Worm (Caenorhabditis elegans) whole organism, L1 larva: ENCODE results near the gene ints-2.

Experiments used
- Y116A8C.19 ChIP-seq: sonication (generic microtip); optimal IDR thresholded peaks from 2 replicates; lab custom pipeline; 2016; ENCODE audit warnings: missing compliant biosample characterization, missing genetic modification characterization, borderline replicate concordance
- aha-1 ChIP-seq: fragments of 150-350 bp; optimal IDR thresholded peaks from 2 replicates; lab custom pipeline; 2014; ENCODE audit warnings: missing biosample characterization, missing genetic modification characterization
- alr-1 ChIP-seq: fragments of 200-800 bp; sonication (Bioruptor generic); optimal IDR thresholded peaks from 2 replicates; lab custom pipeline; 2018; ENCODE audit warnings: borderline replicate concordance, mild to moderate bottlenecking, missing genetic modification characterization, missing compliant biosample characterization
- blmp-1 ChIP-seq: fragments of 150-350 bp; optimal IDR thresholded peaks from 2 replicates; lab custom pipeline; 2014; ENCODE audit warnings: missing biosample characterization, missing genetic modification characterization
- ceh-82 ChIP-seq, 3 experiments: fragments of 150-350 bp in 1 of 3; sonication (generic microtip) in 2 of 3; optimal IDR thresholded peaks; 2 replicates each; lab custom pipeline; 2014 to 2017; ENCODE audit warnings: missing biosample characterization in 3 of 3, missing genetic modification characterization in 3 of 3
- dsc-1 ChIP-seq: sonication (generic microtip); optimal IDR thresholded peaks from 2 replicates; lab custom pipeline; 2016; ENCODE audit warnings: mild to moderate bottlenecking, missing genetic modification characterization, missing compliant biosample characterization
- efl-1 ChIP-seq, 4 experiments: fragments of 150-350 bp; optimal IDR thresholded peaks in 3 of 4; peaks in 1 of 4; 1 replicate in 1 of 4; 2 replicates in 3 of 4; lab custom pipeline; 2014; ENCODE audit warnings: missing biosample characterization in 2 of 4, missing genetic modification characterization in 2 of 4, missing genetic modification reagents in 2 of 4
- efl-3 ChIP-seq: fragments of 200-800 bp; sonication (Bioruptor generic); optimal IDR thresholded peaks from 2 replicates; lab custom pipeline; 2018; ENCODE audit warnings: mild to moderate bottlenecking, missing genetic modification characterization, missing compliant biosample characterization
- egl-13 ChIP-seq: sonication (generic microtip); optimal IDR thresholded peaks from 2 replicates; lab custom pipeline; 2016; ENCODE audit warnings: missing genotype, missing genetic modification reagents, missing genetic modification characterization, missing compliant biosample characterization
- elt-2 ChIP-seq: sonication (generic microtip); optimal IDR thresholded peaks from 2 replicates; lab custom pipeline; 2016; ENCODE audit warnings: missing genetic modification characterization, mild to moderate bottlenecking, inconsistent platforms, missing compliant biosample characterization, missing genetic modification reagents
- fkh-4 ChIP-seq: sonication (generic microtip); optimal IDR thresholded peaks from 2 replicates; lab custom pipeline; 2016; ENCODE audit warnings: missing compliant biosample characterization, missing genetic modification characterization, borderline replicate concordance
- hlh-17 ChIP-seq: fragments of 200-800 bp; sonication (Bioruptor generic); optimal IDR thresholded peaks from 2 replicates; lab custom pipeline; 2018; ENCODE audit warnings: missing genetic modification characterization, mild to moderate bottlenecking, missing compliant biosample characterization, moderate library complexity, borderline replicate concordance
- hlh-4 ChIP-seq: sonication (generic microtip); optimal IDR thresholded peaks from 2 replicates; lab custom pipeline; 2016; ENCODE audit warnings: mild to moderate bottlenecking, missing genetic modification characterization, missing compliant biosample characterization
- irx-1 ChIP-seq: sonication (generic microtip); optimal IDR thresholded peaks from 2 replicates; lab custom pipeline; 2016; ENCODE audit warnings: missing genetic modification characterization, missing compliant biosample characterization
- isw-1 ChIP-seq: fragments of 200-800 bp; sonication (Bioruptor generic); IDR thresholded peaks from 2 replicates; pipeline ENCODE4 v1.3.6; 2022; ENCODE audit warnings: missing genetic modification characterization, missing compliant biosample characterization
- lin-14 ChIP-seq: fragments of 200-800 bp; sonication (Bioruptor generic); optimal IDR thresholded peaks from 2 replicates; lab custom pipeline; 2018; ENCODE audit warnings: mild to moderate bottlenecking, missing genetic modification characterization, moderate library complexity, missing compliant biosample characterization
- lin-15B ChIP-seq: fragments of 150-350 bp; sonication (generic microtip); optimal IDR thresholded peaks from 3 replicates; lab custom pipeline; 2014; ENCODE audit warnings: missing biosample characterization, missing genetic modification characterization
- lin-35 ChIP-seq, 2 experiments: fragments of 150-350 bp; optimal IDR thresholded peaks; 2 replicates each; lab custom pipeline; 2014; ENCODE audit warnings: missing biosample characterization in 2 of 2, missing genetic modification characterization in 2 of 2, missing genetic modification reagents in 2 of 2
- lin-39 ChIP-seq: fragments of 150-350 bp; optimal IDR thresholded peaks from 2 replicates; lab custom pipeline; 2014; ENCODE audit warnings: missing biosample characterization, missing genetic modification reagents, missing genetic modification characterization
- lir-3 ChIP-seq: sonication (generic microtip); optimal IDR thresholded peaks from 2 replicates; lab custom pipeline; 2016; ENCODE audit warnings: mild to moderate bottlenecking, missing genetic modification characterization, moderate library complexity, missing compliant biosample characterization; ENCODE audit not compliant: poor library complexity
- mdl-1 ChIP-seq, 2 experiments: fragments of 150-350 bp; optimal IDR thresholded peaks; 2 replicates each; lab custom pipeline; 2014 to 2017; ENCODE audit warnings: missing biosample characterization in 2 of 2, missing genetic modification characterization in 2 of 2, inconsistent platforms in 1 of 2
- nhr-11 ChIP-seq: fragments of 150-350 bp; optimal IDR thresholded peaks from 2 replicates; lab custom pipeline; 2014; ENCODE audit warnings: missing biosample characterization, missing genetic modification characterization
- nhr-20 ChIP-seq: sonication (generic microtip); optimal IDR thresholded peaks from 2 replicates; lab custom pipeline; 2016; ENCODE audit warnings: mild to moderate bottlenecking, missing genetic modification characterization, missing compliant biosample characterization
- nhr-71 ChIP-seq: sonication (generic microtip); optimal IDR thresholded peaks from 2 replicates; lab custom pipeline; 2016; ENCODE audit warnings: mild to moderate bottlenecking, missing genetic modification characterization, moderate library complexity, missing compliant biosample characterization
- nhr-76 ChIP-seq: sonication (generic microtip); optimal IDR thresholded peaks from 2 replicates; lab custom pipeline; 2017; ENCODE audit warnings: missing biosample characterization, missing genetic modification characterization
- nhr-77 ChIP-seq: fragments of 150-350 bp; optimal IDR thresholded peaks from 2 replicates; lab custom pipeline; 2014; ENCODE audit warnings: missing biosample characterization, missing genetic modification characterization
- nhr-84 ChIP-seq: sonication (generic microtip); optimal IDR thresholded peaks from 2 replicates; lab custom pipeline; 2017; ENCODE audit warnings: missing biosample characterization, missing genetic modification characterization
- nhr-85 ChIP-seq: sonication (generic microtip); peaks from one replicate; lab custom pipeline; 2016; ENCODE audit warnings: missing genetic modification characterization, inconsistent platforms, missing compliant biosample characterization
- pag-3 ChIP-seq: sonication (generic microtip); optimal IDR thresholded peaks from 2 replicates; lab custom pipeline; 2017; ENCODE audit warnings: missing genetic modification characterization, mild to moderate bottlenecking, missing compliant biosample characterization, antibody characterized with exemption, borderline replicate concordance; ENCODE audit not compliant: insufficient read depth
- pqm-1 ChIP-seq: sonication (generic microtip); optimal IDR thresholded peaks from 3 replicates; lab custom pipeline; 2017; ENCODE audit warnings: missing biosample characterization, missing genetic modification characterization
- rnt-1 ChIP-seq: sonication (generic microtip); optimal IDR thresholded peaks from 2 replicates; lab custom pipeline; 2016; ENCODE audit warnings: mild to moderate bottlenecking, missing genetic modification characterization, moderate library complexity, missing compliant biosample characterization
- skn-1 ChIP-seq: fragments of 150-350 bp; optimal IDR thresholded peaks from 2 replicates; lab custom pipeline; 2014; ENCODE audit warnings: missing biosample characterization, missing genetic modification characterization
- snu-23 ChIP-seq: sonication (generic microtip); optimal IDR thresholded peaks from 2 replicates; lab custom pipeline; 2016; ENCODE audit warnings: missing genetic modification characterization, missing compliant biosample characterization
- sox-4 ChIP-seq: sonication (generic microtip); optimal IDR thresholded peaks from 2 replicates; lab custom pipeline; 2016; ENCODE audit warnings: missing genetic modification characterization, missing compliant biosample characterization
- tbx-2 ChIP-seq: sonication (generic microtip); optimal IDR thresholded peaks from 2 replicates; lab custom pipeline; 2016; ENCODE audit warnings: missing genetic modification characterization, missing compliant biosample characterization
- tlp-1 ChIP-seq: fragments of 150-350 bp; optimal IDR thresholded peaks from 2 replicates; lab custom pipeline; 2014; ENCODE audit warnings: missing biosample characterization, missing genetic modification characterization
- unc-130 ChIP-seq: fragments of 150-350 bp; optimal IDR thresholded peaks from 2 replicates; lab custom pipeline; 2017; ENCODE audit warnings: missing biosample characterization, missing genetic modification characterization, inconsistent platforms
- unc-62 ChIP-seq: fragments of 150-350 bp; optimal IDR thresholded peaks from 2 replicates; lab custom pipeline; 2014; ENCODE audit warnings: missing biosample characterization, missing genetic modification reagents, missing genetic modification characterization
- xbp-1 ChIP-seq: sonication (generic microtip); optimal IDR thresholded peaks from 2 replicates; lab custom pipeline; 2016; ENCODE audit warnings: missing genetic modification characterization, missing compliant biosample characterization
- zag-1 ChIP-seq: fragments of 150-350 bp; optimal IDR thresholded peaks from 2 replicates; lab custom pipeline; 2014; ENCODE audit warnings: missing biosample characterization, missing genetic modification characterization
- zip-4 ChIP-seq: fragments of 200-800 bp; sonication (Bioruptor generic); optimal IDR thresholded peaks from 2 replicates; lab custom pipeline; 2018; ENCODE audit warnings: mild to moderate bottlenecking, missing genetic modification characterization, moderate library complexity, missing compliant biosample characterization

The ints-2 gene

DNA sequence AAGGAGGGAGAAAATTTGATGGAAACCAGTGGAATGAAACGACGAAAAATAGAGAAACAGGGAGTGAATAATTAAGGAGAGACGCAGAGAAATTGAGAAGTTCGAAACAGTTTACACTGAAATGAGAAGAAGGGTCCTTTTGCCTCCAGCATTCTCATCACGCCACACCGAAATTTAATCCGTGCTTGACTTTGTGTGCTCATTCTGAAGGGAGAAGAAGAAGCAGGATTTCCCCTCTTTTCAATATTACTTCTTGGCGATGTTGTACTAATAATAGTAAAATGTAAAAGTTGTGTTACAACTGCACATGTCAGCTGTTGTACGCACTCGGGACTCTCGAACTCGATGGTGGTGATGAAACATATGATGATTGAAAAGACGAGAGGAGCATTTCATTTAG is 31.9 kb upstream of the ints-2 start:
- peak; percentile 12 for TF ChIP-seq nhr-20 (tag; lab: Kevin White, UChicago)
- TF ChIP-seq Y116A8C.19 (tag; lab: Kevin White, UChicago) = no peak
- peak; percentile 14 for TF ChIP-seq tbx-2 (tag; lab: Kevin White, UChicago)
- no peak for TF ChIP-seq lir-3 (tag; lab: Kevin White, UChicago)
- peak; percentile 36 for TF ChIP-seq irx-1 (tag; lab: Kevin White, UChicago)
- TF ChIP-seq hlh-17 = no peak
- peak; percentile 23 for TF ChIP-seq rnt-1 (tag; lab: Kevin White, UChicago)
- peak; percentile 38 for TF ChIP-seq fkh-4 (tag; lab: Kevin White, UChicago)
- TF ChIP-seq hlh-4 (tag; lab: Kevin White, UChicago) = no peak
- peak; percentile 66 for TF ChIP-seq lin-14 (GFP tag; lab: Kevin White, UChicago)
- peak; percentile 7 for TF ChIP-seq snu-23 (GFP tag; lab: Kevin White, UChicago)
- TF ChIP-seq lin-15B (tag; lab: Kevin White, UChicago) = no peak
- no peak for TF ChIP-seq nhr-11 (tag; lab: Kevin White, UChicago)
- TF ChIP-seq efl-1 (optimal IDR thresholded peaks at IDR 0.05; lab: Kevin White, UChicago) = peak in 1 of 2 experiments; percentile 7
- TF ChIP-seq efl-1 (GFP tag; optimal IDR thresholded peaks at IDR 0.05 in 1 of 2; lab: Kevin White, UChicago) = peak in 1 of 2 experiments; percentile 3
- no peak for TF ChIP-seq pag-3 (tag; lab: Kevin White, UChicago)
- peak; percentile 72 for TF ChIP-seq dsc-1
- peak; percentile 63 for TF ChIP-seq nhr-71
- TF ChIP-seq mdl-1 (tag; optimal IDR thresholded peaks at IDR 0.05; lab: Kevin White, UChicago) = no peak

DNA sequence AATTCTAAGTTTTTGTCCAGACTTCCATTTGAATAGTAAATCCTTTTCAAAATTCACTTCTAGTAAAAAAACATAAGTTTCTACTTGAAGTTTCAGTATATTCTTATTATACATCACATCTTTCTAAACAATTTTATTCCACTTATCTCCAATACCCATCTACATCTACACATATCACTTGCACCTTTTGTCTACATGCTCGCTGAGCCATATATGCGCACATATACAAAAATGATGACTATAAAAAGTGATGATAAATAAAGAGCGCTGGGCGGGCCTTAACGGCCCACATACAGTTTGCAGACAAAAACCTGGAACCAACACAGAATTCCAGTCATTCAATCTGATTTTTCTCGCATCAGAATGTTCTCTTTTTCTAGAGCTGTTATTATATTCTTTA is 29.0 kb upstream of the ints-2 start, which contains the start of gene AH10.2:
AH10.2 (plus strand) TSS at position 301 of the 400 bp plus-strand sequence.
- TF ChIP-seq fkh-4 (tag; lab: Kevin White, UChicago) (no peak), rnt-1 (tag; lab: Kevin White, UChicago) (no peak), alr-1 (no peak), nhr-76 (tag; lab: Kevin White, UChicago) (no peak), isw-1 (GFP tag; lab: Robert Waterston, UW) (no peak), dsc-1 (no peak), efl-3 (GFP tag; lab: Kevin White, UChicago) (no peak), unc-62 (GFP tag; lab: Kevin White, UChicago) (no peak), xbp-1 (no peak), efl-1 (optimal IDR thresholded peaks at IDR 0.05; lab: Kevin White, UChicago) (no peak), efl-1 (GFP tag; optimal IDR thresholded peaks at IDR 0.05 in 1 of 2; lab: Kevin White, UChicago) (no peak)

DNA sequence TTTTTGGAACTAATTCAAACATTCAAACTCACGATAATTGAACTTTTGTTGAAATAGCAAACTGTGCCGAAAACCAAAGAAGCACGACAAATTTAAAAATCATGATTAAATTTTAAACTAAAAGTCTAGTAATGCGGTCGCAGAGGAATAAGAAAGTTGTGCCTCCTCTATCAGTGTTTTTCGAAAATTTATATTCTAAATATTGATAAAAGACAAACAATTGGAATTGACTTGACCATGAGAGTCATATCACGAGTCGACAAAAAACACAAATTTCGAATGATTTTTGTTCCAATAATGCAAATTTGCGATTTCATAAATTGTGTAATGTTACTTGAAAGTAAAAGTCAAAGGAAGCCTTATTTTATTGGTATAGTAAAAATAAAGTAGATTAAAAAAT is 24.8 kb upstream of the ints-2 start, which contains the start of gene cest-1.2:
cest-1.2 (minus strand) TSS at position 165 of the 400 bp plus-strand sequence.
- TF ChIP-seq elt-2 (tag; lab: Kevin White, UChicago) (peak; percentile 61), egl-13 (no peak), pqm-1 (no peak)
- TF ChIP-seq, all 84 proteins: peak for 1

DNA sequence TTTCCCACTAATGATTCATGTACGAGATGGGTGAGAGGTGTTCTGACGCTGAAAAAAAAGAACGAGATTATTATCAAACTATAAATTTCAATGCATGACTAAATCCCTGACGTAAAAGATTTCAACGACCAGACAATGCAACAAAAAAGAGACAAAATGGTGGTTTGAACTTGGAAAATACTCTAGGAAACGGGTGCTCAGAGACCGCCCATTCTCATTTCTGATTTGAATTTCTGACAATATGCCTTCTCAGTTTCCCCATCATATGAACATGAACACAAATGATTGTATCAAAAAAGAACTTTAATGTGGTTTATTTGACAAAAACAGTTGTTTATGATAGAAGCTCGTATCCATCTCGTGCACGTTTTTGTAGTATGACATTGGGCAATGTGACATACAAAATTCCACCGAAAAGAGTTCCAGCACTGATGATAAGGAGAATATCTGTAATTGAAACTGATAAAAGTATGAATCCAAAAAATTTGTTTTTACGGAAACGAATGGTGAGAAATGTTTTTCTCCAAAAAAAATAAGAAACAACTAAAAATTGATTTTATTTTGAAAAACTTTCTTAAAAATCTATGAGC is 22.4 kb upstream of the ints-2 start, which contains the start of gene srd-26:
srd-26 (minus strand) TSS at position 51 of the 590 bp plus-strand sequence.
- TF ChIP-seq aha-1 (tag; lab: Kevin White, UChicago) = no peak
- no peak for TF ChIP-seq snu-23 (GFP tag; lab: Kevin White, UChicago)
- no peak for TF ChIP-seq nhr-85 (tag; lab: Kevin White, UChicago)
- TF ChIP-seq lin-35 (GFP tag; optimal IDR thresholded peaks at IDR 0.05; lab: Kevin White, UChicago) = no peak
- no peak for TF ChIP-seq sox-4 (tag; lab: Kevin White, UChicago)
- TF ChIP-seq skn-1 = no peak
- no peak for TF ChIP-seq irx-1 (tag; lab: Kevin White, UChicago)
- no peak for TF ChIP-seq ceh-82 (tag; optimal IDR thresholded peaks at IDR 0.05; lab: Kevin White, UChicago)
- no peak for TF ChIP-seq fkh-4 (tag; lab: Kevin White, UChicago)
- TF ChIP-seq pag-3 (tag; lab: Kevin White, UChicago) = no peak
- no peak for TF ChIP-seq zip-4 (GFP tag; lab: Kevin White, UChicago)
- TF ChIP-seq nhr-84 (tag; lab: Kevin White, UChicago) = no peak
- no peak for TF ChIP-seq unc-130 (tag; lab: Kevin White, UChicago)
- no peak for TF ChIP-seq nhr-71
- no peak for TF ChIP-seq blmp-1
- TF ChIP-seq zag-1 = no peak
- TF ChIP-seq nhr-77 (tag; lab: Kevin White, UChicago) = no peak
- TF ChIP-seq tlp-1 = no peak
- no peak for TF ChIP-seq lin-39
